Worm (Caenorhabditis elegans) whole organism, young adult: ENCODE data around the gene his-59.

ENCODE experiments used
- B0261.1 ChIP-seq: sonication (generic microtip); optimal IDR thresholded peaks from 2 replicates; lab custom pipeline; 2016; ENCODE audit warnings: mild to moderate bottlenecking, missing genetic modification characterization, moderate library complexity, missing compliant biosample characterization
- F23B12.7 ChIP-seq: sonication (generic microtip); optimal IDR thresholded peaks from 2 replicates; lab custom pipeline; 2017; ENCODE audit warnings: missing genetic modification characterization, mild to moderate bottlenecking, missing compliant biosample characterization, antibody characterized with exemption, moderate library complexity; ENCODE audit not compliant: insufficient read depth
- F49E8.2 ChIP-seq: sonication (generic microtip); optimal IDR thresholded peaks from 3 replicates; lab custom pipeline; 2017; ENCODE audit warnings: missing genetic modification characterization, mild to moderate bottlenecking, missing compliant biosample characterization, antibody characterized with exemption, moderate library complexity; ENCODE audit not compliant: insufficient read depth
- F57A8.1 ChIP-seq: fragments of 200-800 bp; sonication (Bioruptor generic); optimal IDR thresholded peaks from 2 replicates; lab custom pipeline; 2018; ENCODE audit warnings: mild to moderate bottlenecking, missing genetic modification characterization, moderate library complexity, missing compliant biosample characterization
- T07F8.4 ChIP-seq: sonication (generic microtip); optimal IDR thresholded peaks from 2 replicates; lab custom pipeline; 2016; ENCODE audit warnings: mild to moderate bottlenecking, missing genetic modification characterization, moderate library complexity, missing compliant biosample characterization
- Y53F4B.3 ChIP-seq: fragments of 200-800 bp; sonication (Bioruptor generic); IDR thresholded peaks from 2 replicates; pipeline ENCODE4 v1.3.6; 2022; ENCODE audit warnings: missing genetic modification reagents, missing genetic modification characterization, missing compliant biosample characterization
- Y95B8A.8 ChIP-seq: fragments of 200-800 bp; sonication (Bioruptor generic); IDR thresholded peaks from 2 replicates; pipeline ENCODE4 v1.3.6; 2022; ENCODE audit warnings: missing genetic modification reagents, missing genetic modification characterization, missing compliant biosample characterization
- akir-1 ChIP-seq: fragments of 200-800 bp; sonication (Bioruptor generic); optimal IDR thresholded peaks from 2 replicates; lab custom pipeline; 2018; ENCODE audit warnings: mild to moderate bottlenecking, missing genetic modification characterization, moderate library complexity, missing compliant biosample characterization
- aptf-3 ChIP-seq: fragments of 200-800 bp; sonication (Bioruptor generic); IDR thresholded peaks from 2 replicates; pipeline ENCODE4 v1.3.6; 2022; ENCODE audit warnings: missing genetic modification characterization, missing compliant biosample characterization
- attf-5 ChIP-seq: fragments of 200-800 bp; sonication (Bioruptor generic); optimal IDR thresholded peaks from 2 replicates; lab custom pipeline; 2018; ENCODE audit warnings: mild to moderate bottlenecking, missing genetic modification characterization, missing compliant biosample characterization
- bed-2 ChIP-seq: fragments of 200-800 bp; sonication (Bioruptor generic); IDR thresholded peaks from 2 replicates; pipeline ENCODE4 v1.3.6; 2022; ENCODE audit warnings: missing genetic modification reagents, missing genetic modification characterization, missing compliant biosample characterization
- ccch-3 ChIP-seq: fragments of 200-800 bp; sonication (Bioruptor generic); optimal IDR thresholded peaks from 2 replicates; lab custom pipeline; 2018; ENCODE audit warnings: mild to moderate bottlenecking, missing genetic modification characterization, missing compliant biosample characterization
- cebp-1 ChIP-seq, 2 experiments: fragments of 200-800 bp in 1 of 2; sonication (Bioruptor generic) in 1 of 2; sonication (generic microtip) in 1 of 2; IDR thresholded peaks in 1 of 2; optimal IDR thresholded peaks in 1 of 2; 2 replicates each; pipeline versions ENCODE4 v1.3.6 to Lab custom; 2017 to 2022; ENCODE audit warnings: missing compliant biosample characterization in 2 of 2, missing genetic modification characterization in 2 of 2, mild to moderate bottlenecking in 1 of 2, missing genetic modification reagents in 1 of 2, moderate library complexity in 1 of 2
- cebp-2 ChIP-seq: fragments of 200-800 bp; sonication (Bioruptor generic); IDR thresholded peaks from 2 replicates; pipeline ENCODE4 v1.3.6; 2022; ENCODE audit warnings: missing genetic modification characterization, missing compliant biosample characterization
- ceh-100 ChIP-seq: fragments of 200-800 bp; sonication (Bioruptor generic); IDR thresholded peaks from 2 replicates; pipeline ENCODE4 v1.3.6; 2022; ENCODE audit warnings: missing genetic modification reagents, missing genetic modification characterization, missing compliant biosample characterization
- ceh-40 ChIP-seq: fragments of 200-800 bp; sonication (Bioruptor generic); IDR thresholded peaks from 2 replicates; pipeline ENCODE4 v1.3.6; 2022; ENCODE audit warnings: missing genetic modification characterization, missing compliant biosample characterization
- ceh-58 ChIP-seq: fragments of 200-800 bp; sonication (Bioruptor generic); IDR thresholded peaks from 2 replicates; pipeline ENCODE4 v1.3.6; 2022; ENCODE audit warnings: missing genetic modification characterization, missing compliant biosample characterization
- ceh-91 ChIP-seq: fragments of 200-800 bp; sonication (Bioruptor generic); IDR thresholded peaks from 2 replicates; pipeline ENCODE4 v1.3.6; 2022; ENCODE audit warnings: missing genetic modification reagents, missing genetic modification characterization, missing compliant biosample characterization
- dpff-1 ChIP-seq: sonication (generic microtip); optimal IDR thresholded peaks from 2 replicates; lab custom pipeline; 2017; ENCODE audit warnings: mild to moderate bottlenecking, missing genetic modification characterization, missing compliant biosample characterization
- fkh-3 ChIP-seq: sonication (generic microtip); optimal IDR thresholded peaks from 2 replicates; lab custom pipeline; 2016; ENCODE audit warnings: mild to moderate bottlenecking, missing genetic modification characterization, missing compliant biosample characterization
- him-1 ChIP-seq: sonication (generic microtip); optimal IDR thresholded peaks from 2 replicates; lab custom pipeline; 2016; ENCODE audit warnings: missing genotype, missing genetic modification reagents, missing genetic modification characterization, missing compliant biosample characterization
- hmg-1.2 ChIP-seq: fragments of 200-800 bp; sonication (Bioruptor generic); IDR thresholded peaks from 2 replicates; pipeline ENCODE4 v1.3.6; 2022; ENCODE audit warnings: missing genetic modification reagents, missing genetic modification characterization, missing compliant biosample characterization
- lin-35 ChIP-seq, 3 experiments: fragments of 150-350 bp in 2 of 3; sonication (generic microtip) in 1 of 3; optimal IDR thresholded peaks; 2 replicates each; lab custom pipeline; 2014 to 2018; ENCODE audit warnings: missing biosample characterization in 3 of 3, missing genetic modification characterization in 3 of 3, missing genetic modification reagents in 3 of 3
- lsl-1 ChIP-seq: fragments of 200-800 bp; sonication (Bioruptor generic); optimal IDR thresholded peaks from 2 replicates; lab custom pipeline; 2018; ENCODE audit warnings: mild to moderate bottlenecking, missing genetic modification characterization, moderate library complexity, missing compliant biosample characterization
- madf-8 ChIP-seq: fragments of 200-800 bp; sonication (Bioruptor generic); conservative IDR thresholded peaks from 2 replicates; pipeline ENCODE4 v1.3.6; 2022; ENCODE audit warnings: missing genetic modification reagents, missing genetic modification characterization, missing compliant biosample characterization
- mes-4 ChIP-seq: sonication (generic microtip); optimal IDR thresholded peaks from 2 replicates; lab custom pipeline; 2016; ENCODE audit warnings: missing genotype, missing genetic modification characterization, missing compliant biosample characterization
- nhr-120 ChIP-seq: fragments of 200-800 bp; sonication (Bioruptor generic); IDR thresholded peaks from 2 replicates; pipeline ENCODE4 v1.3.6; 2022; ENCODE audit warnings: missing genetic modification characterization, missing compliant biosample characterization
- nhr-179 ChIP-seq: sonication (generic microtip); optimal IDR thresholded peaks from 2 replicates; lab custom pipeline; 2016; ENCODE audit warnings: mild to moderate bottlenecking, missing genetic modification characterization, missing compliant biosample characterization
- nhr-80 ChIP-seq: sonication (generic microtip); optimal IDR thresholded peaks from 2 replicates; lab custom pipeline; 2016; ENCODE audit warnings: missing genetic modification characterization, missing compliant biosample characterization
- sdz-38 ChIP-seq: sonication (generic microtip); optimal IDR thresholded peaks from 2 replicates; lab custom pipeline; 2016; ENCODE audit warnings: missing genotype, missing genetic modification characterization, missing compliant biosample characterization
- snpc-1.1 ChIP-seq: sonication (generic microtip); optimal IDR thresholded peaks from 2 replicates; lab custom pipeline; 2017; ENCODE audit warnings: missing genetic modification characterization, mild to moderate bottlenecking, missing compliant biosample characterization, antibody characterized with exemption, moderate library complexity, missing genotype, missing genetic modification reagents; ENCODE audit not compliant: insufficient read depth
- snpc-1.3 ChIP-seq: sonication (generic microtip); optimal IDR thresholded peaks from 2 replicates; lab custom pipeline; 2017; ENCODE audit warnings: missing genetic modification characterization, mild to moderate bottlenecking, missing compliant biosample characterization, antibody characterized with exemption, moderate library complexity, missing genotype, missing genetic modification reagents; ENCODE audit not compliant: insufficient read depth
- snpc-3.4 ChIP-seq: sonication (generic microtip); optimal IDR thresholded peaks from 2 replicates; lab custom pipeline; 2017; ENCODE audit warnings: missing genetic modification characterization, mild to moderate bottlenecking, missing compliant biosample characterization, antibody characterized with exemption, moderate library complexity, missing genotype, missing genetic modification reagents
- sptf-2 ChIP-seq: fragments of 200-800 bp; sonication (Bioruptor generic); optimal IDR thresholded peaks from 2 replicates; lab custom pipeline; 2018; ENCODE audit warnings: mild to moderate bottlenecking, missing genetic modification characterization, missing compliant biosample characterization
- tbx-9 ChIP-seq: sonication (generic microtip); optimal IDR thresholded peaks from 2 replicates; lab custom pipeline; 2016; ENCODE audit warnings: borderline replicate concordance, missing genetic modification characterization, inconsistent platforms, missing compliant biosample characterization
- zfh-2 ChIP-seq: fragments of 200-800 bp; sonication (Bioruptor generic); conservative IDR thresholded peaks from 2 replicates; pipeline ENCODE4 v1.3.6; 2022; ENCODE audit warnings: missing genetic modification reagents, missing genetic modification characterization, missing compliant biosample characterization
- ztf-22 ChIP-seq: fragments of 200-800 bp; sonication (Bioruptor generic); optimal IDR thresholded peaks from 2 replicates; lab custom pipeline; 2018; ENCODE audit warnings: mild to moderate bottlenecking, missing genetic modification characterization, moderate library complexity, missing compliant biosample characterization
- ztf-25 ChIP-seq: fragments of 200-800 bp; sonication (Bioruptor generic); IDR thresholded peaks from 2 replicates; pipeline ENCODE4 v1.3.6; 2022; ENCODE audit warnings: missing genetic modification reagents, missing genetic modification characterization, missing compliant biosample characterization
- ztf-28 ChIP-seq: fragments of 200-800 bp; sonication (Bioruptor generic); IDR thresholded peaks from 2 replicates; pipeline ENCODE4 v1.3.6; 2022; ENCODE audit warnings: missing genetic modification reagents, missing genetic modification characterization, missing compliant biosample characterization
- ztf-3 ChIP-seq: fragments of 200-800 bp; sonication (Bioruptor generic); optimal IDR thresholded peaks from 2 replicates; lab custom pipeline; 2018; ENCODE audit warnings: mild to moderate bottlenecking, missing genetic modification characterization, missing compliant biosample characterization
- ztf-6 ChIP-seq: fragments of 200-800 bp; sonication (Bioruptor generic); IDR thresholded peaks from 2 replicates; pipeline ENCODE4 v1.3.6; 2022; ENCODE audit warnings: missing genetic modification reagents, missing genetic modification characterization, missing compliant biosample characterization

his-59 gene

ce11 chrIV:7507841-7508509 is 19.9 kb downstream of the his-59 start, which contains the start of the genes vdac-1 and R05G6.5 (continued):
- TF ChIP-seq ztf-22 (GFP tag; lab: Kevin White, UChicago) = no peak
- no peak for TF ChIP-seq sdz-38 (tag; lab: Kevin White, UChicago)
- TF ChIP-seq ceh-100 = 0 out of 2 replicates have a peak, but pooled peaks have one; percentile 40
- no peak for TF ChIP-seq nhr-179 (tag; lab: Kevin White, UChicago)
- no peak for TF ChIP-seq cebp-2
- TF ChIP-seq F23B12.7 = peak; percentile 25
- no peak for TF ChIP-seq ztf-6 (GFP tag; lab: Robert Waterston, UW)
- no peak for TF ChIP-seq aptf-3 (GFP tag; lab: Robert Waterston, UW)
- TF ChIP-seq snpc-3.4 = no peak
- TF ChIP-seq nhr-80 = peak; percentile 97
- TF ChIP-seq ccch-3 (GFP tag; lab: Kevin White, UChicago) = no peak
- peak; percentile 92 for TF ChIP-seq hmg-1.2 (GFP tag; lab: Robert Waterston, UW)
- no peak for TF ChIP-seq B0261.1 (tag; lab: Kevin White, UChicago)
- TF ChIP-seq T07F8.4 (tag; lab: Kevin White, UChicago) = no peak
- TF ChIP-seq akir-1 (GFP tag; lab: Kevin White, UChicago) = no peak
- no peak for TF ChIP-seq ceh-91 (GFP tag; lab: Robert Waterston, UW)
- no peak for TF ChIP-seq nhr-120
- no peak for TF ChIP-seq F49E8.2 (tag; lab: Kevin White, UChicago)
- no peak for TF ChIP-seq tbx-9
- TF ChIP-seq bed-2 (GFP tag; lab: Robert Waterston, UW) = no peak
- TF ChIP-seq sptf-2 (GFP tag; lab: Kevin White, UChicago) = no peak
- TF ChIP-seq ztf-3 (GFP tag; lab: Kevin White, UChicago) = no peak
- no peak for TF ChIP-seq F57A8.1
- no peak for TF ChIP-seq mes-4
- peak in 1 of 3 experiments; percentile 73 for TF ChIP-seq lin-35 (GFP tag; optimal IDR thresholded peaks at IDR 0.05; lab: Kevin White, UChicago)
- no peak; the same call in none of the 2 replicates for TF ChIP-seq zfh-2
- no peak for TF ChIP-seq snpc-1.3 (tag; lab: Kevin White, UChicago)
- TF ChIP-seq ceh-40 = no peak
- TF ChIP-seq cebp-1 (GFP tag; IDR thresholded peaks at IDR 0.05; lab: Robert Waterston, UW) = no peak
- TF ChIP-seq cebp-1 (tag; optimal IDR thresholded peaks at IDR 0.05; lab: Kevin White, UChicago) = peak; percentile 73
- TF ChIP-seq snpc-1.1 = no peak
- no peak for TF ChIP-seq him-1 (tag; lab: Kevin White, UChicago)
- peak; percentile 80 for TF ChIP-seq attf-5 (GFP tag; lab: Kevin White, UChicago)
- no peak for TF ChIP-seq ztf-28 (GFP tag; lab: Robert Waterston, UW)
- no peak for TF ChIP-seq fkh-3 (tag; lab: Kevin White, UChicago)
- TF ChIP-seq dpff-1 (tag; lab: Kevin White, UChicago) = no peak
- no peak for TF ChIP-seq Y53F4B.3 (GFP tag; lab: Robert Waterston, UW)
- no peak for TF ChIP-seq lsl-1 (GFP tag; lab: Kevin White, UChicago)
- no peak for TF ChIP-seq ztf-25 (GFP tag; lab: Robert Waterston, UW)
- no peak for TF ChIP-seq madf-8 (GFP tag; lab: Robert Waterston, UW)
- peak; percentile 76 for TF ChIP-seq Y95B8A.8 (GFP tag; lab: Robert Waterston, UW)
- TF ChIP-seq ceh-58 (GFP tag; lab: Robert Waterston, UW) = no peak
